Worm (Caenorhabditis elegans) whole organism, L4 larva: ENCODE data around the gene T14G8.2.

Experiments
- D1046.2 ChIP-seq: fragments of 200-800 bp; sonication (Bioruptor generic); IDR thresholded peaks from 2 replicates; pipeline ENCODE4 v1.3.6; 2022; ENCODE audit warnings: missing genetic modification characterization, missing compliant biosample characterization
- F10B5.3 ChIP-seq: sonication (generic microtip); optimal IDR thresholded peaks from 2 replicates; lab custom pipeline; 2016; ENCODE audit warnings: mild to moderate bottlenecking, missing genetic modification characterization, missing compliant biosample characterization
- F26F4.8 ChIP-seq: fragments of 200-800 bp; sonication (Bioruptor generic); conservative IDR thresholded peaks from 2 replicates; pipeline ENCODE4 v1.3.6; 2022; ENCODE audit warnings: missing genetic modification characterization, missing compliant biosample characterization
- F49E8.2 ChIP-seq: sonication (generic microtip); optimal IDR thresholded peaks from 2 replicates; lab custom pipeline; 2016; ENCODE audit warnings: missing compliant biosample characterization, mild to moderate bottlenecking, missing genetic modification characterization, borderline replicate concordance
- T20F7.1 ChIP-seq: fragments of 200-800 bp; sonication (Bioruptor generic); optimal IDR thresholded peaks from 2 replicates; lab custom pipeline; 2018; ENCODE audit warnings: mild to moderate bottlenecking, missing genetic modification characterization, missing compliant biosample characterization
- T26A8.4 ChIP-seq: fragments of 200-800 bp; sonication (Bioruptor generic); IDR thresholded peaks from 2 replicates; pipeline ENCODE4 v1.3.6; 2022; ENCODE audit warnings: missing genetic modification characterization, missing compliant biosample characterization
- Y48G9A.11 ChIP-seq: fragments of 200-800 bp; sonication (Bioruptor generic); IDR thresholded peaks from 2 replicates; pipeline ENCODE4 v1.3.6; 2022; ENCODE audit warnings: missing genetic modification reagents, missing genetic modification characterization, missing compliant biosample characterization
- Y5F2A.4 ChIP-seq: fragments of 200-800 bp; sonication (Bioruptor generic); optimal IDR thresholded peaks from 2 replicates; lab custom pipeline; 2018; ENCODE audit warnings: mild to moderate bottlenecking, missing genetic modification characterization, missing compliant biosample characterization
- ZK546.5 ChIP-seq, 2 experiments: sonication (generic microtip); optimal IDR thresholded peaks; 2 replicates each; lab custom pipeline; 2017; ENCODE audit warnings: missing biosample characterization in 2 of 2, missing genetic modification characterization in 2 of 2
- arid-1 ChIP-seq: fragments of 200-800 bp; sonication (Bioruptor generic); conservative IDR thresholded peaks from 2 replicates; pipeline ENCODE4 v1.3.6; 2022; ENCODE audit warnings: missing genetic modification reagents, missing genetic modification characterization, missing compliant biosample characterization
- ceh-20 ChIP-seq: fragments of 200-800 bp; sonication (Bioruptor generic); IDR thresholded peaks from 2 replicates; pipeline ENCODE4 v1.3.6; 2022; ENCODE audit warnings: missing genetic modification reagents, missing genetic modification characterization, missing compliant biosample characterization
- ceh-28 ChIP-seq: fragments of 150-350 bp; optimal IDR thresholded peaks from 2 replicates; lab custom pipeline; 2014; ENCODE audit warnings: missing biosample characterization, missing genetic modification reagents, missing genetic modification characterization
- ceh-32 ChIP-seq: sonication (generic microtip); optimal IDR thresholded peaks from 2 replicates; lab custom pipeline; 2016; ENCODE audit warnings: mild to moderate bottlenecking, missing genetic modification characterization, missing compliant biosample characterization; ENCODE audit not compliant: poor library complexity
- ceh-44 ChIP-seq: fragments of 200-800 bp; sonication (Bioruptor generic); IDR thresholded peaks from 2 replicates; pipeline ENCODE4 v1.3.6; 2022; ENCODE audit warnings: missing genetic modification reagents, missing genetic modification characterization, missing compliant biosample characterization
- ces-1 ChIP-seq: fragments of 150-350 bp; sonication (generic microtip); optimal IDR thresholded peaks from 4 replicates; lab custom pipeline; 2014; ENCODE audit warnings: missing biosample characterization, missing genetic modification reagents, missing genetic modification characterization
- ctbp-1 ChIP-seq: fragments of 200-800 bp; sonication (Bioruptor generic); IDR thresholded peaks from 2 replicates; pipeline ENCODE4 v1.3.6; 2022; ENCODE audit warnings: missing genetic modification reagents, missing genetic modification characterization, missing compliant biosample characterization
- daf-16 ChIP-seq, 3 experiments: sonication (generic microtip); optimal IDR thresholded peaks; 2 replicates each; lab custom pipeline; 2016 to 2017; ENCODE audit warnings: missing genetic modification characterization in 3 of 3, missing genetic modification reagents in 3 of 3, mild to moderate bottlenecking in 2 of 3, missing compliant biosample characterization in 2 of 3, missing biosample characterization in 1 of 3, moderate library complexity in 1 of 3
- daf-8 ChIP-seq: fragments of 200-800 bp; sonication (Bioruptor generic); IDR thresholded peaks from 2 replicates; pipeline ENCODE4 v1.3.6; 2022; ENCODE audit warnings: missing genetic modification characterization, missing compliant biosample characterization
- fkh-10 ChIP-seq: fragments of 150-350 bp; optimal IDR thresholded peaks from 2 replicates; lab custom pipeline; 2014; ENCODE audit warnings: missing biosample characterization, missing genetic modification reagents, missing genetic modification characterization
- fos-1 ChIP-seq: fragments of 150-350 bp; optimal IDR thresholded peaks from 2 replicates; lab custom pipeline; 2014; ENCODE audit warnings: missing biosample characterization, missing genetic modification characterization
- gei-8 ChIP-seq: fragments of 200-800 bp; sonication (Bioruptor generic); optimal IDR thresholded peaks from 2 replicates; lab custom pipeline; 2018; ENCODE audit warnings: mild to moderate bottlenecking, missing genetic modification characterization, missing compliant biosample characterization
- hif-1 ChIP-seq, 2 experiments: sonication (generic microtip); optimal IDR thresholded peaks; 2 replicates each; lab custom pipeline; 2016 to 2017; ENCODE audit warnings: missing compliant biosample characterization in 2 of 2, missing genetic modification characterization in 2 of 2, missing genetic modification reagents in 2 of 2, missing genotype in 2 of 2, mild to moderate bottlenecking in 1 of 2
- hlh-11 ChIP-seq: fragments of 200-800 bp; sonication (Bioruptor generic); optimal IDR thresholded peaks from 2 replicates; lab custom pipeline; 2018; ENCODE audit warnings: mild to moderate bottlenecking, missing genetic modification characterization, missing compliant biosample characterization
- hlh-30 ChIP-seq: sonication (generic microtip); optimal IDR thresholded peaks from 2 replicates; lab custom pipeline; 2017; ENCODE audit warnings: antibody characterized with exemption, mild to moderate bottlenecking, missing genetic modification characterization, missing compliant biosample characterization; ENCODE audit not compliant: insufficient read depth
- lim-7 ChIP-seq: fragments of 200-800 bp; sonication (Bioruptor generic); IDR thresholded peaks from 2 replicates; pipeline ENCODE4 v1.3.6; 2022; ENCODE audit warnings: missing genetic modification characterization, missing compliant biosample characterization
- lin-29 ChIP-seq: fragments of 200-800 bp; sonication (Bioruptor generic); IDR thresholded peaks from 2 replicates; pipeline ENCODE4 v1.3.6; 2022; ENCODE audit warnings: missing genetic modification reagents, missing genetic modification characterization, missing compliant biosample characterization
- lin-39 ChIP-seq: fragments of 150-350 bp; optimal IDR thresholded peaks from 2 replicates; lab custom pipeline; 2014; ENCODE audit warnings: missing biosample characterization, missing genetic modification reagents, missing genetic modification characterization
- madf-5 ChIP-seq, 2 experiments: fragments of 200-800 bp; sonication (Bioruptor generic); IDR thresholded peaks; 2 replicates each; pipeline ENCODE4 v1.3.6; 2022; ENCODE audit warnings: missing compliant biosample characterization in 2 of 2, missing genetic modification characterization in 2 of 2
- mep-1 ChIP-seq: fragments of 150-350 bp; sonication (generic microtip); optimal IDR thresholded peaks from 3 replicates; lab custom pipeline; 2014; ENCODE audit warnings: missing biosample characterization, missing genetic modification characterization
- mes-2 ChIP-seq: sonication (generic microtip); optimal IDR thresholded peaks from 2 replicates; lab custom pipeline; 2016; ENCODE audit warnings: missing genotype, mild to moderate bottlenecking, missing genetic modification characterization, missing compliant biosample characterization; ENCODE audit not compliant: poor library complexity, severe bottlenecking
- nhr-102 ChIP-seq: sonication (generic microtip); optimal IDR thresholded peaks from 2 replicates; lab custom pipeline; 2016; ENCODE audit warnings: mild to moderate bottlenecking, missing genetic modification characterization, moderate library complexity, missing compliant biosample characterization
- nhr-111 ChIP-seq: fragments of 200-800 bp; sonication (Bioruptor generic); optimal IDR thresholded peaks from 2 replicates; lab custom pipeline; 2018; ENCODE audit warnings: mild to moderate bottlenecking, missing genetic modification characterization, missing compliant biosample characterization
- nhr-28 ChIP-seq: fragments of 150-350 bp; optimal IDR thresholded peaks from 2 replicates; lab custom pipeline; 2014; ENCODE audit warnings: missing biosample characterization, missing genetic modification characterization
- nhr-42 ChIP-seq: fragments of 200-800 bp; sonication (Bioruptor generic); IDR thresholded peaks from 2 replicates; pipeline ENCODE4 v1.3.6; 2022; ENCODE audit warnings: missing genetic modification characterization, missing compliant biosample characterization
- nhr-48 ChIP-seq: sonication (generic microtip); optimal IDR thresholded peaks from 2 replicates; lab custom pipeline; 2016; ENCODE audit warnings: mild to moderate bottlenecking, missing genetic modification characterization, missing compliant biosample characterization
- saeg-2 ChIP-seq: fragments of 200-800 bp; sonication (Bioruptor generic); IDR thresholded peaks from 2 replicates; pipeline ENCODE4 v1.3.6; 2022; ENCODE audit warnings: missing genetic modification reagents, missing genetic modification characterization, missing compliant biosample characterization
- sdz-12 ChIP-seq: fragments of 200-800 bp; sonication (Bioruptor generic); optimal IDR thresholded peaks from 2 replicates; lab custom pipeline; 2018; ENCODE audit warnings: mild to moderate bottlenecking, missing genetic modification characterization, missing compliant biosample characterization
- set-16 ChIP-seq: fragments of 200-800 bp; sonication (Bioruptor generic); IDR thresholded peaks from 2 replicates; pipeline ENCODE4 v1.3.6; 2022; ENCODE audit warnings: missing genetic modification reagents, missing genetic modification characterization, missing compliant biosample characterization
- skn-1 ChIP-seq: fragments of 150-350 bp; optimal IDR thresholded peaks from 2 replicates; lab custom pipeline; 2014; ENCODE audit warnings: missing biosample characterization, missing genetic modification characterization
- snpc-1.2 ChIP-seq: fragments of 200-800 bp; sonication (Bioruptor generic); IDR thresholded peaks from 2 replicates; pipeline ENCODE4 v1.3.6; 2022; ENCODE audit warnings: missing genetic modification reagents, missing genetic modification characterization, missing compliant biosample characterization
- snpc-4 ChIP-seq: fragments of 150-350 bp; optimal IDR thresholded peaks from 2 replicates; lab custom pipeline; 2014; ENCODE audit warnings: missing biosample characterization, missing genetic modification characterization
- spr-3 ChIP-seq: fragments of 200-800 bp; sonication (Bioruptor generic); optimal IDR thresholded peaks from 2 replicates; lab custom pipeline; 2018; ENCODE audit warnings: mild to moderate bottlenecking, missing genetic modification characterization, missing compliant biosample characterization
- tag-97 ChIP-seq: fragments of 200-800 bp; sonication (Bioruptor generic); IDR thresholded peaks from 2 replicates; pipeline ENCODE4 v1.3.6; 2022; ENCODE audit warnings: missing genetic modification characterization, missing compliant biosample characterization
- tra-1 ChIP-seq: fragments of 200-800 bp; sonication (Bioruptor generic); IDR thresholded peaks from 2 replicates; pipeline ENCODE4 v1.3.6; 2022; ENCODE audit warnings: missing genetic modification reagents, missing genetic modification characterization, missing compliant biosample characterization
- unc-39 ChIP-seq: sonication (generic microtip); optimal IDR thresholded peaks from 2 replicates; lab custom pipeline; 2017; ENCODE audit warnings: missing biosample characterization, missing genetic modification characterization
- zfp-3 ChIP-seq: fragments of 200-800 bp; sonication (Bioruptor generic); conservative IDR thresholded peaks from 2 replicates; pipeline ENCODE4 v1.3.6; 2022; ENCODE audit warnings: missing genetic modification reagents, missing genetic modification characterization, missing compliant biosample characterization
- ztf-11 ChIP-seq: fragments of 150-350 bp; optimal IDR thresholded peaks from 2 replicates; lab custom pipeline; 2014; ENCODE audit warnings: missing biosample characterization, missing genetic modification characterization
- ztf-7 ChIP-seq: fragments of 150-350 bp; optimal IDR thresholded peaks from 2 replicates; lab custom pipeline; 2014; ENCODE audit warnings: missing biosample characterization, missing genetic modification characterization

The T14G8.2 gene

ce11 chrX:12872022-12872888 lies 14.5 kb downstream of the T14G8.2 start (continued):
- TF ChIP-seq F26F4.8 (GFP tag; lab: Robert Waterston, UW) (no peak), hlh-30 (tag; lab: Kevin White, UChicago) (peak; percentile 88), saeg-2 (GFP tag; lab: Robert Waterston, UW) (peak; percentile 98), sdz-12 (GFP tag; lab: Kevin White, UChicago) (no peak), madf-5 (GFP tag; IDR thresholded peaks at IDR 0.05; lab: Robert Waterston, UW) (no peak), spr-3 (peak; percentile 34), ctbp-1 (GFP tag; lab: Robert Waterston, UW) (peak; percentile 60; the same call in 1 of the 2 replicates), unc-39 (no peak), nhr-48 (peak; percentile 99), D1046.2 (no peak), ceh-20 (GFP tag; lab: Robert Waterston, UW) (peak; percentile 60), tra-1 (GFP tag; lab: Robert Waterston, UW) (peak; percentile 100), snpc-4 (tag; lab: Kevin White, UChicago) (no peak), daf-8 (GFP tag; lab: Robert Waterston, UW) (no peak), lim-7 (GFP tag; lab: Robert Waterston, UW) (no peak), snpc-1.2 (no peak), Y48G9A.11 (GFP tag; lab: Robert Waterston, UW) (no peak), T20F7.1 (peak; percentile 66), tag-97 (GFP tag; lab: Robert Waterston, UW) (no peak), Y5F2A.4 (no peak), lin-29 (GFP tag; lab: Robert Waterston, UW) (peak; percentile 42; the same call in 1 of the 2 replicates), nhr-28 (tag; lab: Kevin White, UChicago) (peak; percentile 96), ZK546.5 (tag; optimal IDR thresholded peaks at IDR 0.05; lab: Kevin White, UChicago) (no peak), F10B5.3 (tag; lab: Kevin White, UChicago) (no peak), F49E8.2 (tag; lab: Kevin White, UChicago) (no peak), ces-1 (GFP tag; lab: Kevin White, UChicago) (no peak), T26A8.4 (GFP tag; lab: Robert Waterston, UW) (peak; percentile 88), mes-2 (tag; lab: Kevin White, UChicago) (peak; percentile 55), lin-39 (tag; lab: Kevin White, UChicago) (no peak), fkh-10 (GFP tag; lab: Kevin White, UChicago) (no peak), ceh-44 (GFP tag; lab: Robert Waterston, UW) (no peak), nhr-111 (no peak), hif-1 (tag; optimal IDR thresholded peaks at IDR 0.05; lab: Kevin White, UChicago) (peak; percentile 15 to 87), ztf-11 (tag; lab: Kevin White, UChicago) (no peak), ztf-7 (tag; lab: Kevin White, UChicago) (peak; percentile 3), arid-1 (no peak; the same call in 1 of the 2 replicates), fos-1 (peak; percentile 84), set-16 (GFP tag; lab: Robert Waterston, UW) (peak; percentile 82), nhr-102 (peak; percentile 98), mep-1 (peak; percentile 91), daf-16 (GFP tag; optimal IDR thresholded peaks at IDR 0.05; lab: Kevin White, UChicago) (peak; percentile 76 to 97), daf-16 (tag; optimal IDR thresholded peaks at IDR 0.05; lab: Kevin White, UChicago) (peak; percentile 96), zfp-3 (peak; percentile 72), hlh-11 (tag; lab: Kevin White, UChicago) (peak; percentile 100), gei-8 (peak; percentile 100), skn-1 (tag; lab: Kevin White, UChicago) (no peak), nhr-42 (GFP tag; lab: Robert Waterston, UW) (peak; percentile 65; the same call in 1 of the 2 replicates), ceh-28 (tag; lab: Kevin White, UChicago) (peak; percentile 24), ceh-32 (tag; lab: Kevin White, UChicago) (no peak)
